Fruit fly (Drosophila melanogaster) whole organism, embryonic: ENCODE results near the gene CG31875.

Source experiments
- Abd-B ChIP-seq: fragments of 200-800 bp; sonication (Bioruptor generic); optimal IDR thresholded peaks from 2 replicates; lab custom pipeline; 2018; ENCODE audit warnings: missing biosample characterization, mild to moderate bottlenecking, missing genetic modification characterization, moderate library complexity
- Atf3 ChIP-seq: fragments of 200-800 bp; sonication (Bioruptor generic); optimal IDR thresholded peaks from 3 replicates; lab custom pipeline; 2016; ENCODE audit warnings: missing biosample characterization, missing genetic modification characterization
- Awh ChIP-seq: fragments of 200-800 bp; sonication (Bioruptor generic); IDR thresholded peaks from 2 replicates; pipeline ENCODE4, ENCODE4 v1.3.6; 2022; ENCODE audit warnings: missing biosample characterization, missing genetic modification characterization
- B-H1 ChIP-seq: fragments of 200-800 bp; sonication (Bioruptor generic); IDR thresholded peaks from 3 replicates; pipeline ENCODE4 v1.3.6; 2022; ENCODE audit warnings: missing biosample characterization, missing genetic modification characterization
- B-H2 ChIP-seq: fragments of 200-800 bp; sonication (Bioruptor generic); optimal IDR thresholded peaks from 2 replicates; lab custom pipeline; 2018; ENCODE audit warnings: missing biosample characterization, mild to moderate bottlenecking, missing genetic modification characterization
- CG10267 ChIP-seq: fragments of 200-800 bp; sonication (Bioruptor generic); optimal IDR thresholded peaks from 2 replicates; lab custom pipeline; 2018; ENCODE audit warnings: missing biosample characterization, mild to moderate bottlenecking, missing genetic modification characterization, moderate library complexity
- CG10565 ChIP-seq: fragments of 200-800 bp; sonication (Bioruptor generic); optimal IDR thresholded peaks from 3 replicates; lab custom pipeline; 2016; ENCODE audit warnings: missing biosample characterization, mild to moderate bottlenecking, missing genetic modification characterization
- CG11560 ChIP-seq: fragments of 200-800 bp; sonication (Bioruptor generic); IDR thresholded peaks from 3 replicates; pipeline ENCODE4 v1.3.6; 2022; ENCODE audit warnings: missing biosample characterization, missing genetic modification characterization
- CG12659 ChIP-seq: fragments of 200-800 bp; sonication (Bioruptor generic); optimal IDR thresholded peaks from 3 replicates; lab custom pipeline; 2017; ENCODE audit warnings: mild to moderate bottlenecking, missing biosample characterization, missing genetic modification reagents, missing genetic modification characterization
- CG13287 ChIP-seq: fragments of 200-800 bp; sonication (Bioruptor generic); IDR thresholded peaks from 2 replicates; pipeline ENCODE4 v1.3.6; 2022; ENCODE audit warnings: missing biosample characterization, missing genetic modification characterization; ENCODE audit not compliant: partially characterized antibody
- CG13775 ChIP-seq: fragments of 200-800 bp; sonication (Bioruptor generic); optimal IDR thresholded peaks from 3 replicates; lab custom pipeline; 2017; ENCODE audit warnings: missing biosample characterization, mild to moderate bottlenecking, missing genetic modification characterization
- CG16815 ChIP-seq: fragments of 200-800 bp; sonication (Bioruptor generic); optimal IDR thresholded peaks from 3 replicates; lab custom pipeline; 2017; ENCODE audit warnings: missing biosample characterization, mild to moderate bottlenecking, missing genetic modification characterization
- CG17361 ChIP-seq: fragments of 200-800 bp; sonication (Bioruptor generic); IDR thresholded peaks from 3 replicates; pipeline ENCODE4 v1.3.6; 2022; ENCODE audit warnings: missing biosample characterization, missing genetic modification characterization
- CG1832 ChIP-seq: fragments of 200-800 bp; sonication (Bioruptor generic); optimal IDR thresholded peaks from 2 replicates; lab custom pipeline; 2017; ENCODE audit warnings: missing biosample characterization, mild to moderate bottlenecking, missing genetic modification characterization, inconsistent platforms
- CG30431 ChIP-seq: fragments of 200-800 bp; sonication (Bioruptor generic); optimal IDR thresholded peaks from 2 replicates; lab custom pipeline; 2017; ENCODE audit warnings: missing biosample characterization, missing genetic modification characterization
- CG7839 ChIP-seq: fragments of 200-800 bp; sonication (Bioruptor generic); optimal IDR thresholded peaks from 3 replicates; lab custom pipeline; 2018; ENCODE audit warnings: missing biosample characterization, mild to moderate bottlenecking, missing genetic modification characterization, moderate library complexity
- CG8924 ChIP-seq: fragments of 200-800 bp; optimal IDR thresholded peaks from 3 replicates; lab custom pipeline; 2019; ENCODE audit warnings: missing biosample characterization, mild to moderate bottlenecking, missing genetic modification characterization, moderate library complexity
- CG9437 ChIP-seq: fragments of 200-800 bp; sonication (Bioruptor generic); optimal IDR thresholded peaks from 2 replicates; lab custom pipeline; 2018; ENCODE audit warnings: missing biosample characterization, mild to moderate bottlenecking, missing genetic modification characterization
- CG9797 ChIP-seq: fragments of 200-800 bp; sonication (Bioruptor generic); optimal IDR thresholded peaks from 3 replicates; lab custom pipeline; 2018; ENCODE audit warnings: missing biosample characterization, mild to moderate bottlenecking, missing genetic modification characterization
- Ets97D ChIP-seq: fragments of 200-800 bp; sonication (Bioruptor generic); optimal IDR thresholded peaks from 3 replicates; lab custom pipeline; 2016; ENCODE audit warnings: missing biosample characterization, missing genetic modification characterization
- HLHmδ ChIP-seq: fragments of 200-800 bp; sonication (Bioruptor generic); optimal IDR thresholded peaks from 2 replicates; lab custom pipeline; 2018; ENCODE audit warnings: missing biosample characterization, mild to moderate bottlenecking, missing genetic modification characterization, moderate library complexity
- Hmr ChIP-seq: fragments of 200-800 bp; sonication (Bioruptor generic); optimal IDR thresholded peaks from 3 replicates; lab custom pipeline; 2017; ENCODE audit warnings: mild to moderate bottlenecking, missing biosample characterization, missing genetic modification reagents, missing genetic modification characterization
- Lim3 ChIP-seq: fragments of 200-800 bp; sonication (Bioruptor generic); IDR thresholded peaks from 2 replicates; pipeline ENCODE4 v1.3.6; 2022; ENCODE audit warnings: missing biosample characterization, missing genetic modification characterization
- Mrtf ChIP-seq: fragments of 200-800 bp; sonication (Bioruptor generic); IDR thresholded peaks from 3 replicates; pipeline ENCODE4 v1.3.6; 2022; ENCODE audit warnings: missing biosample characterization, missing genetic modification characterization
- Sin3A ChIP-seq: fragments of >200 bp; optimal IDR thresholded peaks from 2 replicates; lab custom pipeline; 2018
- Sry-δ ChIP-seq: fragments of 200-800 bp; sonication (Bioruptor generic); optimal IDR thresholded peaks from 2 replicates; lab custom pipeline; 2016; ENCODE audit warnings: missing biosample characterization, missing genetic modification characterization
- abd-A ChIP-seq: fragments of 200-800 bp; sonication (Bioruptor generic); optimal IDR thresholded peaks from 3 replicates; lab custom pipeline; 2019; ENCODE audit warnings: missing biosample characterization, mild to moderate bottlenecking, missing genetic modification characterization, moderate library complexity
- ap ChIP-seq: fragments of 200-800 bp; sonication (Bioruptor generic); IDR thresholded peaks from 2 replicates; pipeline ENCODE4 v1.3.6; 2022; ENCODE audit warnings: missing biosample characterization, missing genetic modification characterization
- ase ChIP-seq: fragments of 200-800 bp; sonication (Bioruptor generic); IDR thresholded peaks from 3 replicates; pipeline ENCODE4 v1.3.6; 2022; ENCODE audit warnings: missing biosample characterization, missing genetic modification characterization
- chn ChIP-seq: fragments of 200-800 bp; sonication (Bioruptor generic); optimal IDR thresholded peaks from 2 replicates; lab custom pipeline; 2016; ENCODE audit warnings: missing biosample characterization, missing genetic modification characterization
- dysf ChIP-seq: fragments of 200-800 bp; sonication (Bioruptor generic); IDR thresholded peaks from 3 replicates; pipeline ENCODE4 v1.3.6; 2022; ENCODE audit warnings: missing biosample characterization, missing genetic modification characterization
- esg ChIP-seq: fragments of 200-800 bp; sonication (Bioruptor generic); conservative IDR thresholded peaks from 2 replicates; pipeline ENCODE4 v1.3.6; 2022; ENCODE audit warnings: missing biosample characterization, missing genetic modification characterization
- eve ChIP-seq, 2 experiments: fragments of >200 bp; optimal IDR thresholded peaks; 2 replicates each; lab custom pipeline; 2017; ENCODE audit warnings: missing biosample characterization in 2 of 2, missing genetic modification characterization in 2 of 2
- grau ChIP-seq: fragments of 200-800 bp; optimal IDR thresholded peaks from 3 replicates; lab custom pipeline; 2019; ENCODE audit warnings: missing biosample characterization, mild to moderate bottlenecking, missing genetic modification characterization, moderate library complexity
- hb ChIP-seq: fragments of 200-800 bp; sonication (Bioruptor generic); IDR thresholded peaks from 3 replicates; pipeline ENCODE4 v1.3.6; 2022; ENCODE audit warnings: missing biosample characterization, missing genetic modification characterization; ENCODE audit not compliant: partially characterized antibody
- jing ChIP-seq: fragments of 200-800 bp; sonication (Bioruptor generic); optimal IDR thresholded peaks from 2 replicates; lab custom pipeline; 2018; ENCODE audit warnings: missing biosample characterization, mild to moderate bottlenecking, missing genetic modification characterization
- kah ChIP-seq: fragments of 200-800 bp; sonication (Bioruptor generic); optimal IDR thresholded peaks from 2 replicates; lab custom pipeline; 2018; ENCODE audit warnings: missing biosample characterization, mild to moderate bottlenecking, missing genetic modification characterization
- klu ChIP-seq: fragments of 200-800 bp; sonication (Bioruptor generic); IDR thresholded peaks from 2 replicates; pipeline ENCODE4 v1.3.6; 2022; ENCODE audit warnings: missing biosample characterization, missing genetic modification characterization
- lmd ChIP-seq: fragments of 200-800 bp; sonication (Bioruptor generic); IDR thresholded peaks from 2 replicates; pipeline ENCODE4 v1.3.6; 2022; ENCODE audit warnings: missing biosample characterization, missing genetic modification characterization
- nom ChIP-seq: fragments of 200-800 bp; sonication (Bioruptor generic); optimal IDR thresholded peaks from 2 replicates; lab custom pipeline; 2017; ENCODE audit warnings: missing biosample characterization, missing genetic modification characterization, mild to moderate bottlenecking, moderate library complexity, missing genetic modification reagents
- pan ChIP-seq, 4 experiments: fragments of >200 bp in 3 of 4; fragments of 200-800 bp in 1 of 4; sonication (Bioruptor generic) in 1 of 4; optimal IDR thresholded peaks in 3 of 4; IDR thresholded peaks in 1 of 4; 2 replicates each; pipeline versions ENCODE4 v1.3.6 to Lab custom; 2017 to 2022; ENCODE audit warnings: missing biosample characterization in 2 of 4, missing genetic modification characterization in 2 of 4, mixed read lengths in 1 of 4
- pfk ChIP-seq: fragments of 200-800 bp; sonication (Bioruptor generic); optimal IDR thresholded peaks from 2 replicates; lab custom pipeline; 2018; ENCODE audit warnings: missing biosample characterization, mild to moderate bottlenecking, missing genetic modification characterization, moderate library complexity
- ro ChIP-seq: fragments of 200-800 bp; sonication (Bioruptor generic); IDR thresholded peaks from 2 replicates; pipeline ENCODE4 v1.3.6; 2022; ENCODE audit warnings: missing biosample characterization, missing genetic modification characterization
- salm ChIP-seq: fragments of 200-800 bp; sonication (Bioruptor generic); optimal IDR thresholded peaks from 2 replicates; lab custom pipeline; 2018; ENCODE audit warnings: missing biosample characterization, mild to moderate bottlenecking, missing genetic modification characterization
- sens ChIP-seq: fragments of 200-800 bp; sonication (Bioruptor generic); peaks from one replicate; lab custom pipeline; 2016; ENCODE audit warnings: missing biosample characterization, missing genetic modification characterization
- stwl ChIP-seq: fragments of 200-800 bp; sonication (Bioruptor generic); optimal IDR thresholded peaks from 3 replicates; lab custom pipeline; 2018; ENCODE audit warnings: missing biosample characterization, mild to moderate bottlenecking, missing genetic modification characterization, moderate library complexity
- tgo ChIP-seq: fragments of 200-800 bp; sonication (Bioruptor generic); IDR thresholded peaks from 3 replicates; pipeline ENCODE4 v1.3.6; 2022; ENCODE audit warnings: missing biosample characterization, missing genetic modification characterization
- tll ChIP-seq, 2 experiments: fragments of 200-800 bp in 1 of 2; fragments of >200 bp in 1 of 2; sonication (Bioruptor generic) in 1 of 2; optimal IDR thresholded peaks; 2 replicates each; lab custom pipeline; 2017 to 2019; ENCODE audit warnings: missing biosample characterization in 2 of 2, missing genetic modification characterization in 2 of 2, mild to moderate bottlenecking in 1 of 2, moderate library complexity in 1 of 2

The CG31875 gene

dm6 chr2L:10009800-10010658, 7.5 kb upstream of the CG31875 start (continued):
- peak; percentile 95 for TF ChIP-seq Awh
- TF ChIP-seq CG1832 (GFP tag; lab: Kevin White, UChicago) = peak; percentile 83
- TF ChIP-seq CG8924 = peak; percentile 96
- peak; percentile 92 for TF ChIP-seq esg (GFP tag; lab: Robert Waterston, UW)
- TF ChIP-seq pfk (GFP tag; lab: Kevin White, UChicago) = peak; percentile 35
- TF ChIP-seq CG16815 (GFP tag; lab: Kevin White, UChicago) = peak; percentile 97
- TF ChIP-seq Hmr (GFP tag; lab: Kevin White, UChicago) = peak; percentile 97
- peak; percentile 98 for TF ChIP-seq lmd (GFP tag; lab: Robert Waterston, UW)
- peak; percentile 99 for TF ChIP-seq sens (GFP tag; lab: Kevin White, UChicago)
- no peak for TF ChIP-seq tll (GFP tag; optimal IDR thresholded peaks at IDR 0.05; lab: Kevin White, UChicago)
- TF ChIP-seq CG11560 (tag; lab: Robert Waterston, UW) = peak; percentile 89
- peak; percentile 84 for TF ChIP-seq Lim3 (GFP tag; lab: Robert Waterston, UW)
- TF ChIP-seq Mrtf = peak; percentile 98
- TF ChIP-seq Ets97D (GFP tag; lab: Kevin White, UChicago) = peak; percentile 91
- peak; percentile 94 for TF ChIP-seq jing (GFP tag; lab: Kevin White, UChicago)
- peak; percentile 98 for TF ChIP-seq chn (GFP tag; lab: Kevin White, UChicago)
- peak; percentile 96 for TF ChIP-seq CG30431 (GFP tag; lab: Kevin White, UChicago)

- TF ChIP-seq tgo (GFP tag; lab: Robert Waterston, UW) (no peak), CG9437 (peak; percentile 28), pan (optimal IDR thresholded peaks at IDR 0.05; lab: Kevin White, UChicago) (no peak), pan (GFP tag; optimal IDR thresholded peaks at IDR 0.05 in 1 of 2, IDR thresholded peaks at IDR 0.05 in 1 of 2) (no peak), CG9797 (GFP tag; lab: Kevin White, UChicago) (peak; percentile 15), klu (GFP tag; lab: Robert Waterston, UW) (no peak), CG13287 (peak; percentile 95), CG10565 (GFP tag; lab: Kevin White, UChicago) (no peak), abd-A (peak; percentile 57), hb (GFP tag; lab: Robert Waterston, UW) (peak; percentile 91), ap (GFP tag; lab: Robert Waterston, UW) (no peak), tll (GFP tag; optimal IDR thresholded peaks at IDR 0.05; lab: Kevin White, UChicago) (no peak), kah (GFP tag; lab: Kevin White, UChicago) (no peak), CG17361 (GFP tag; lab: Robert Waterston, UW) (no peak), B-H2 (GFP tag; lab: Kevin White, UChicago) (no peak), HLHmδ (GFP tag; lab: Kevin White, UChicago) (no peak), eve (GFP tag; optimal IDR thresholded peaks at IDR 0.05; lab: Kevin White, UChicago) (no peak), dysf (GFP tag; lab: Robert Waterston, UW) (no peak), Sry-δ (GFP tag; lab: Kevin White, UChicago) (peak; percentile 91), Atf3 (GFP tag; lab: Kevin White, UChicago) (no peak), B-H1 (GFP tag; lab: Robert Waterston, UW) (no peak), CG12659 (GFP tag; lab: Kevin White, UChicago) (peak; percentile 59), ase (no peak), CG13775 (no peak), CG7839 (tag; lab: Kevin White, UChicago) (no peak), Abd-B (GFP tag; lab: Kevin White, UChicago) (peak; percentile 45), stwl (tag; lab: Kevin White, UChicago) (peak; percentile 63), nom (GFP tag; lab: Kevin White, UChicago) (peak; percentile 62), CG10267 (tag; lab: Kevin White, UChicago) (peak; percentile 41), salm (tag; lab: Kevin White, UChicago) (no peak), grau (tag; lab: Kevin White, UChicago) (peak; percentile 3), Sin3A (lab: Kevin White, UChicago) (peak; percentile 5), ro (GFP tag; lab: Robert Waterston, UW) (no peak)
Measured at dm6 chr2L:10009293-10009695, 6.8 kb upstream of the CG31875 start, which contains the start of gene Trp1. TSS of gene Trp1 (plus strand) at chr2L:10009381.
